Worm (Caenorhabditis elegans) whole organism, mixed stage, embryonic: ENCODE results near the gene ciao-2B.
A peak's percentile ranks its signal among the peaks of the same experiment; 100 is the strongest.

ENCODE experiments used
- M03D4.4 ChIP-seq: sonication (generic microtip); optimal IDR thresholded peaks from 2 replicates; lab custom pipeline; 2017; ENCODE audit warnings: mild to moderate bottlenecking, missing genetic modification characterization, missing compliant biosample characterization
- bed-3 ChIP-seq: fragments of 200-800 bp; sonication (Bioruptor generic); optimal IDR thresholded peaks from 3 replicates; lab custom pipeline; 2018; ENCODE audit warnings: mild to moderate bottlenecking, missing genetic modification characterization, moderate library complexity, missing compliant biosample characterization
- blmp-1 ChIP-seq: fragments of 150-350 bp; optimal IDR thresholded peaks from 2 replicates; lab custom pipeline; 2014; ENCODE audit warnings: missing biosample characterization, missing genetic modification characterization
- ceh-39 ChIP-seq: fragments of 150-350 bp; optimal IDR thresholded peaks from 2 replicates; lab custom pipeline; 2014; ENCODE audit warnings: missing biosample characterization, missing genetic modification characterization
- ceh-43 ChIP-seq: fragments of 200-800 bp; sonication (Bioruptor generic); optimal IDR thresholded peaks from 2 replicates; lab custom pipeline; 2018; ENCODE audit warnings: mild to moderate bottlenecking, missing genetic modification characterization, moderate library complexity, missing compliant biosample characterization
- ceh-83 ChIP-seq: fragments of 200-800 bp; sonication (Bioruptor generic); optimal IDR thresholded peaks from 2 replicates; lab custom pipeline; 2018; ENCODE audit warnings: mild to moderate bottlenecking, missing genetic modification characterization, missing compliant biosample characterization
- ces-1 ChIP-seq: fragments of 150-350 bp; optimal IDR thresholded peaks from 2 replicates; lab custom pipeline; 2014; ENCODE audit warnings: missing biosample characterization, missing genetic modification reagents, missing genetic modification characterization
- cnd-1 ChIP-seq: fragments of 200-800 bp; sonication (Bioruptor generic); optimal IDR thresholded peaks from 2 replicates; lab custom pipeline; 2018; ENCODE audit warnings: mild to moderate bottlenecking, missing genetic modification characterization, missing compliant biosample characterization
- drap-1 ChIP-seq: fragments of 200-800 bp; sonication (Bioruptor generic); optimal IDR thresholded peaks from 3 replicates; lab custom pipeline; 2018; ENCODE audit warnings: mild to moderate bottlenecking, missing genetic modification characterization, missing compliant biosample characterization
- elt-1 ChIP-seq: sonication (generic microtip); optimal IDR thresholded peaks from 2 replicates; lab custom pipeline; 2017; ENCODE audit warnings: missing genetic modification characterization, mild to moderate bottlenecking, missing compliant biosample characterization, antibody characterized with exemption, moderate library complexity, borderline replicate concordance; ENCODE audit not compliant: insufficient read depth
- elt-3 ChIP-seq: fragments of 150-350 bp; optimal IDR thresholded peaks from 2 replicates; lab custom pipeline; 2014; ENCODE audit warnings: missing biosample characterization, missing genetic modification characterization
- flh-1 ChIP-seq: fragments of 200-800 bp; sonication (Bioruptor generic); optimal IDR thresholded peaks from 2 replicates; lab custom pipeline; 2018; ENCODE audit warnings: mild to moderate bottlenecking, missing genetic modification characterization, moderate library complexity, missing compliant biosample characterization
- ham-2 ChIP-seq: fragments of 200-800 bp; sonication (Bioruptor generic); optimal IDR thresholded peaks from 2 replicates; lab custom pipeline; 2018; ENCODE audit warnings: mild to moderate bottlenecking, missing genetic modification characterization, missing compliant biosample characterization
- hlh-1 ChIP-seq: fragments of 150-350 bp; optimal IDR thresholded peaks from 2 replicates; lab custom pipeline; 2014; ENCODE audit warnings: missing biosample characterization, missing genetic modification reagents, missing genetic modification characterization
- lin-13 ChIP-seq: fragments of 150-350 bp; optimal IDR thresholded peaks from 2 replicates; lab custom pipeline; 2014; ENCODE audit warnings: missing biosample characterization, missing genetic modification characterization
- lin-32 ChIP-seq: fragments of 200-800 bp; sonication (Bioruptor generic); optimal IDR thresholded peaks from 2 replicates; lab custom pipeline; 2018; ENCODE audit warnings: mild to moderate bottlenecking, missing genetic modification characterization, missing compliant biosample characterization
- mab-5 ChIP-seq: fragments of 150-350 bp; optimal IDR thresholded peaks from 2 replicates; lab custom pipeline; 2014; ENCODE audit warnings: missing biosample characterization, missing genetic modification characterization
- mep-1 ChIP-seq: fragments of 150-350 bp; optimal IDR thresholded peaks from 2 replicates; lab custom pipeline; 2017; ENCODE audit warnings: missing biosample characterization, missing genetic modification reagents, missing genetic modification characterization, inconsistent platforms
- mls-2 ChIP-seq: sonication (generic microtip); optimal IDR thresholded peaks from 2 replicates; lab custom pipeline; 2016; ENCODE audit warnings: mild to moderate bottlenecking, missing genetic modification characterization, moderate library complexity, missing compliant biosample characterization
- nhr-12 ChIP-seq: fragments of 150-350 bp; optimal IDR thresholded peaks from 2 replicates; lab custom pipeline; 2014; ENCODE audit warnings: missing biosample characterization, missing genetic modification characterization
- nhr-2 ChIP-seq: fragments of 150-350 bp; optimal IDR thresholded peaks from 2 replicates; lab custom pipeline; 2014; ENCODE audit warnings: missing biosample characterization, missing genetic modification characterization
- nhr-237 ChIP-seq: fragments of 150-350 bp; optimal IDR thresholded peaks from 2 replicates; lab custom pipeline; 2014; ENCODE audit warnings: missing biosample characterization, missing genetic modification characterization
- nhr-28 ChIP-seq: fragments of 150-350 bp; optimal IDR thresholded peaks from 2 replicates; lab custom pipeline; 2014; ENCODE audit warnings: missing biosample characterization, missing genetic modification characterization
- nhr-76 ChIP-seq: sonication (generic microtip); optimal IDR thresholded peaks from 2 replicates; lab custom pipeline; 2017; ENCODE audit warnings: missing biosample characterization, missing genetic modification characterization
- pha-4 ChIP-seq: fragments of 150-350 bp; optimal IDR thresholded peaks from 2 replicates; lab custom pipeline; 2018; ENCODE audit warnings: missing biosample characterization, missing genetic modification reagents, missing genetic modification characterization
- sem-2 ChIP-seq: fragments of 200-800 bp; sonication (Bioruptor generic); optimal IDR thresholded peaks from 2 replicates; lab custom pipeline; 2018; ENCODE audit warnings: mild to moderate bottlenecking, missing genetic modification characterization, missing compliant biosample characterization
- snpc-4 ChIP-seq: fragments of 150-350 bp; optimal IDR thresholded peaks from 2 replicates; lab custom pipeline; 2014; ENCODE audit warnings: missing biosample characterization, missing genetic modification characterization
- sptf-1 ChIP-seq: sonication (generic microtip); optimal IDR thresholded peaks from 2 replicates; lab custom pipeline; 2017; ENCODE audit warnings: mild to moderate bottlenecking, missing genetic modification characterization, moderate library complexity, missing compliant biosample characterization
- tbx-8 ChIP-seq: fragments of 200-800 bp; sonication (Bioruptor generic); optimal IDR thresholded peaks from 2 replicates; lab custom pipeline; 2018; ENCODE audit warnings: mild to moderate bottlenecking, missing genetic modification characterization, moderate library complexity, missing compliant biosample characterization
- unc-120 ChIP-seq: sonication (generic microtip); optimal IDR thresholded peaks from 2 replicates; lab custom pipeline; 2017; ENCODE audit warnings: missing genetic modification characterization, missing compliant biosample characterization; ENCODE audit not compliant: poor library complexity, severe bottlenecking
- unc-39 ChIP-seq: fragments of 150-350 bp; optimal IDR thresholded peaks from 2 replicates; lab custom pipeline; 2014; ENCODE audit warnings: missing biosample characterization, missing genetic modification characterization
- unc-62 ChIP-seq: fragments of 150-350 bp; optimal IDR thresholded peaks from 2 replicates; lab custom pipeline; 2014; ENCODE audit warnings: missing biosample characterization, missing genetic modification reagents, missing genetic modification characterization
- zip-8 ChIP-seq: fragments of 150-350 bp; optimal IDR thresholded peaks from 2 replicates; lab custom pipeline; 2014; ENCODE audit warnings: missing biosample characterization, missing genetic modification characterization

Gene ciao-2B

ce11 chrIII:13439415-13439814 is at the start of gene ciao-2B:
Gene ciao-2B (minus strand): TSS chrIII:13439544.
- TF ChIP-seq mep-1 (no peak), lin-13 (tag; lab: Kevin White, UChicago) (no peak), snpc-4 (tag; lab: Kevin White, UChicago) (no peak), blmp-1 (tag; lab: Kevin White, UChicago) (no peak), ceh-83 (GFP tag; lab: Kevin White, UChicago) (no peak), drap-1 (no peak), unc-39 (no peak), flh-1 (GFP tag; lab: Kevin White, UChicago) (no peak), hlh-1 (tag; lab: Kevin White, UChicago) (no peak), elt-1 (tag; lab: Kevin White, UChicago) (no peak), mab-5 (no peak), nhr-237 (no peak), mls-2 (tag; lab: Kevin White, UChicago) (no peak), unc-120 (tag; lab: Kevin White, UChicago) (no peak), zip-8 (no peak), ces-1 (no peak)

ce11 chrIII:13484024-13484423 is 44.7 kb upstream of the ciao-2B start, which contains the start of gene acc-4:
Gene acc-4 (minus strand): TSS chrIII:13484124.
- TF ChIP-seq unc-39, result no peak
- TF ChIP-seq ham-2 (GFP tag; lab: Kevin White, UChicago), result no peak
- no peak for TF ChIP-seq elt-1 (tag; lab: Kevin White, UChicago)
- no peak for TF ChIP-seq bed-3 (GFP tag; lab: Kevin White, UChicago)
- TF ChIP-seq nhr-2 (tag; lab: Kevin White, UChicago), result no peak
- no peak for TF ChIP-seq unc-120 (tag; lab: Kevin White, UChicago)
- no peak for TF ChIP-seq snpc-4 (tag; lab: Kevin White, UChicago)
- TF ChIP-seq ceh-43 (GFP tag; lab: Kevin White, UChicago), result no peak
- no peak for TF ChIP-seq ceh-39 (tag; lab: Kevin White, UChicago)
- TF ChIP-seq lin-32, result no peak
- TF ChIP-seq drap-1, result no peak
- no peak for TF ChIP-seq unc-62 (GFP tag; lab: Kevin White, UChicago)
- TF ChIP-seq mep-1, result no peak
- TF ChIP-seq pha-4 (tag; lab: Kevin White, UChicago), result no peak
- no peak for TF ChIP-seq flh-1 (GFP tag; lab: Kevin White, UChicago)
- TF ChIP-seq hlh-1 (tag; lab: Kevin White, UChicago), result no peak
- no peak for TF ChIP-seq lin-13 (tag; lab: Kevin White, UChicago)
- no peak for TF ChIP-seq ces-1
- TF ChIP-seq mls-2 (tag; lab: Kevin White, UChicago), result no peak
- no peak for TF ChIP-seq nhr-12

ce11 chrIII:13476682-13477081 is 37.3 kb upstream of the ciao-2B start, which contains the start of gene T27E9.6:
Gene T27E9.6 (minus strand): TSS chrIII:13476782.
- TF ChIP-seq drap-1 (no peak), nhr-76 (tag; lab: Kevin White, UChicago) (no peak), unc-39 (no peak), tbx-8 (GFP tag; lab: Kevin White, UChicago) (no peak), ham-2 (GFP tag; lab: Kevin White, UChicago) (no peak), cnd-1 (tag; lab: Kevin White, UChicago) (no peak), bed-3 (GFP tag; lab: Kevin White, UChicago) (no peak), nhr-237 (no peak), nhr-12 (no peak), nhr-2 (tag; lab: Kevin White, UChicago) (no peak), mls-2 (tag; lab: Kevin White, UChicago) (no peak), ces-1 (no peak)

- TF ChIP-seq nhr-237 (no peak), cnd-1 (tag; lab: Kevin White, UChicago) (peak; percentile 54), M03D4.4 (tag; lab: Kevin White, UChicago) (no peak)
These were observed 35.1 kb upstream of the ciao-2B start for ce11 chrIII:13474482-13474881.

ce11 chrIII:13471504-13471903 is 32.2 kb upstream of the ciao-2B start, which contains the start of gene pssy-2:
Gene pssy-2 (plus strand): TSS chrIII:13471804.
- TF ChIP-seq lin-13 (tag; lab: Kevin White, UChicago) (no peak), nhr-28 (tag; lab: Kevin White, UChicago) (no peak), M03D4.4 (tag; lab: Kevin White, UChicago) (no peak), ces-1 (no peak), drap-1 (no peak), unc-120 (tag; lab: Kevin White, UChicago) (no peak), ham-2 (GFP tag; lab: Kevin White, UChicago) (no peak), pha-4 (tag; lab: Kevin White, UChicago) (no peak), sptf-1 (tag; lab: Kevin White, UChicago) (no peak), mls-2 (tag; lab: Kevin White, UChicago) (no peak), mep-1 (no peak), elt-3 (tag; lab: Kevin White, UChicago) (no peak), flh-1 (GFP tag; lab: Kevin White, UChicago) (no peak), sem-2 (GFP tag; lab: Kevin White, UChicago) (no peak), hlh-1 (tag; lab: Kevin White, UChicago) (no peak), zip-8 (no peak), lin-32 (no peak), elt-1 (tag; lab: Kevin White, UChicago) (no peak)
